Worm (Caenorhabditis elegans) whole organism, L1 larva: Measurements from ENCODE around the gene C10A4.2.

Experiments used
- C16A3.4 ChIP-seq: fragments of 150-350 bp; optimal IDR thresholded peaks from 2 replicates; lab custom pipeline; 2014; ENCODE audit warnings: missing biosample characterization, missing genetic modification characterization
- F16B12.6 ChIP-seq: fragments of 150-350 bp; optimal IDR thresholded peaks from 2 replicates; lab custom pipeline; 2014; ENCODE audit warnings: missing biosample characterization, missing genetic modification characterization
- Y116A8C.19 ChIP-seq: sonication (generic microtip); optimal IDR thresholded peaks from 2 replicates; lab custom pipeline; 2016; ENCODE audit warnings: missing compliant biosample characterization, missing genetic modification characterization, borderline replicate concordance
- aha-1 ChIP-seq: fragments of 150-350 bp; optimal IDR thresholded peaks from 2 replicates; lab custom pipeline; 2014; ENCODE audit warnings: missing biosample characterization, missing genetic modification characterization
- alr-1 ChIP-seq: fragments of 200-800 bp; sonication (Bioruptor generic); optimal IDR thresholded peaks from 2 replicates; lab custom pipeline; 2018; ENCODE audit warnings: borderline replicate concordance, mild to moderate bottlenecking, missing genetic modification characterization, missing compliant biosample characterization
- blmp-1 ChIP-seq: fragments of 150-350 bp; optimal IDR thresholded peaks from 2 replicates; lab custom pipeline; 2014; ENCODE audit warnings: missing biosample characterization, missing genetic modification characterization
- ceh-63 ChIP-seq: fragments of 200-800 bp; sonication (Bioruptor generic); optimal IDR thresholded peaks from 2 replicates; lab custom pipeline; 2018; ENCODE audit warnings: mild to moderate bottlenecking, missing genetic modification characterization, missing compliant biosample characterization
- ceh-82 ChIP-seq, 3 experiments: fragments of 150-350 bp in 1 of 3; sonication (generic microtip) in 2 of 3; optimal IDR thresholded peaks; 2 replicates each; lab custom pipeline; 2014 to 2017; ENCODE audit warnings: missing biosample characterization in 3 of 3, missing genetic modification characterization in 3 of 3
- ces-1 ChIP-seq: fragments of 150-350 bp; optimal IDR thresholded peaks from 2 replicates; lab custom pipeline; 2014; ENCODE audit warnings: missing biosample characterization, missing genetic modification reagents, missing genetic modification characterization
- dsc-1 ChIP-seq: sonication (generic microtip); optimal IDR thresholded peaks from 2 replicates; lab custom pipeline; 2016; ENCODE audit warnings: mild to moderate bottlenecking, missing genetic modification characterization, missing compliant biosample characterization
- efl-3 ChIP-seq: fragments of 200-800 bp; sonication (Bioruptor generic); optimal IDR thresholded peaks from 2 replicates; lab custom pipeline; 2018; ENCODE audit warnings: mild to moderate bottlenecking, missing genetic modification characterization, missing compliant biosample characterization
- egl-27 ChIP-seq, 2 experiments: fragments of 150-350 bp in 1 of 2; sonication (generic microtip); optimal IDR thresholded peaks; 3 replicates each; lab custom pipeline; 2017 to 2018; ENCODE audit warnings: missing biosample characterization in 2 of 2, missing genetic modification characterization in 2 of 2, missing genetic modification reagents in 2 of 2
- elt-3 ChIP-seq, 6 experiments: fragments of 150-350 bp in 1 of 6; sonication (generic microtip); optimal IDR thresholded peaks; 2 replicates each; lab custom pipeline; 2017 to 2018; ENCODE audit warnings: missing biosample characterization in 6 of 6, missing genetic modification characterization in 6 of 6, inconsistent platforms in 1 of 6
- fkh-4 ChIP-seq: sonication (generic microtip); optimal IDR thresholded peaks from 2 replicates; lab custom pipeline; 2016; ENCODE audit warnings: missing compliant biosample characterization, missing genetic modification characterization, borderline replicate concordance
- grh-1 ChIP-seq: fragments of 200-800 bp; sonication (Bioruptor generic); IDR thresholded peaks from 2 replicates; pipeline ENCODE4 v1.3.6; 2022; ENCODE audit warnings: missing genetic modification reagents, missing genetic modification characterization, missing compliant biosample characterization
- hlh-17 ChIP-seq: fragments of 200-800 bp; sonication (Bioruptor generic); optimal IDR thresholded peaks from 2 replicates; lab custom pipeline; 2018; ENCODE audit warnings: missing genetic modification characterization, mild to moderate bottlenecking, missing compliant biosample characterization, moderate library complexity, borderline replicate concordance
- hpl-2 ChIP-seq: fragments of 150-350 bp; optimal IDR thresholded peaks from 2 replicates; lab custom pipeline; 2014; ENCODE audit warnings: missing biosample characterization, missing genetic modification reagents, missing genetic modification characterization
- isw-1 ChIP-seq: fragments of 200-800 bp; sonication (Bioruptor generic); IDR thresholded peaks from 2 replicates; pipeline ENCODE4 v1.3.6; 2022; ENCODE audit warnings: missing genetic modification characterization, missing compliant biosample characterization
- jun-1 ChIP-seq: fragments of 150-350 bp; optimal IDR thresholded peaks from 2 replicates; lab custom pipeline; 2014; ENCODE audit warnings: missing biosample characterization, missing genetic modification reagents, missing genetic modification characterization
- lin-13 ChIP-seq: fragments of 150-350 bp; optimal IDR thresholded peaks from 2 replicates; lab custom pipeline; 2014; ENCODE audit warnings: missing biosample characterization, missing genetic modification reagents, missing genetic modification characterization
- lin-39 ChIP-seq: fragments of 150-350 bp; optimal IDR thresholded peaks from 2 replicates; lab custom pipeline; 2014; ENCODE audit warnings: missing biosample characterization, missing genetic modification reagents, missing genetic modification characterization
- lsy-2 ChIP-seq, 2 experiments: fragments of 150-350 bp; optimal IDR thresholded peaks; 2 replicates each; lab custom pipeline; 2014; ENCODE audit warnings: missing biosample characterization in 2 of 2, missing genetic modification characterization in 2 of 2
- mep-1 ChIP-seq: fragments of 150-350 bp; optimal IDR thresholded peaks from 2 replicates; lab custom pipeline; 2014; ENCODE audit warnings: missing biosample characterization, missing genetic modification characterization
- nhr-11 ChIP-seq: fragments of 150-350 bp; optimal IDR thresholded peaks from 2 replicates; lab custom pipeline; 2014; ENCODE audit warnings: missing biosample characterization, missing genetic modification characterization
- nhr-12 ChIP-seq: sonication (generic microtip); optimal IDR thresholded peaks from 2 replicates; lab custom pipeline; 2017; ENCODE audit warnings: missing biosample characterization, missing genetic modification characterization
- nhr-47 ChIP-seq: sonication (generic microtip); optimal IDR thresholded peaks from 2 replicates; lab custom pipeline; 2016; ENCODE audit warnings: mild to moderate bottlenecking, missing genetic modification characterization, moderate library complexity, missing compliant biosample characterization
- nhr-71 ChIP-seq: sonication (generic microtip); optimal IDR thresholded peaks from 2 replicates; lab custom pipeline; 2016; ENCODE audit warnings: mild to moderate bottlenecking, missing genetic modification characterization, moderate library complexity, missing compliant biosample characterization
- nhr-77 ChIP-seq: fragments of 150-350 bp; optimal IDR thresholded peaks from 2 replicates; lab custom pipeline; 2014; ENCODE audit warnings: missing biosample characterization, missing genetic modification characterization
- nhr-84 ChIP-seq: sonication (generic microtip); optimal IDR thresholded peaks from 2 replicates; lab custom pipeline; 2017; ENCODE audit warnings: missing biosample characterization, missing genetic modification characterization
- nhr-90 ChIP-seq: sonication (generic microtip); optimal IDR thresholded peaks from 2 replicates; lab custom pipeline; 2016; ENCODE audit warnings: mild to moderate bottlenecking, missing genetic modification characterization, missing compliant biosample characterization; ENCODE audit not compliant: poor library complexity
- pqm-1 ChIP-seq: sonication (generic microtip); optimal IDR thresholded peaks from 3 replicates; lab custom pipeline; 2017; ENCODE audit warnings: missing biosample characterization, missing genetic modification characterization
- rnt-1 ChIP-seq: sonication (generic microtip); optimal IDR thresholded peaks from 2 replicates; lab custom pipeline; 2016; ENCODE audit warnings: mild to moderate bottlenecking, missing genetic modification characterization, moderate library complexity, missing compliant biosample characterization
- snu-23 ChIP-seq: sonication (generic microtip); optimal IDR thresholded peaks from 2 replicates; lab custom pipeline; 2016; ENCODE audit warnings: missing genetic modification characterization, missing compliant biosample characterization
- sptf-1 ChIP-seq: fragments of 150-350 bp; optimal IDR thresholded peaks from 2 replicates; lab custom pipeline; 2014; ENCODE audit warnings: missing biosample characterization, missing genetic modification characterization
- tlp-1 ChIP-seq: fragments of 150-350 bp; optimal IDR thresholded peaks from 2 replicates; lab custom pipeline; 2014; ENCODE audit warnings: missing biosample characterization, missing genetic modification characterization
- unc-130 ChIP-seq: fragments of 150-350 bp; optimal IDR thresholded peaks from 2 replicates; lab custom pipeline; 2017; ENCODE audit warnings: missing biosample characterization, missing genetic modification characterization, inconsistent platforms
- xbp-1 ChIP-seq: sonication (generic microtip); optimal IDR thresholded peaks from 2 replicates; lab custom pipeline; 2016; ENCODE audit warnings: missing genetic modification characterization, missing compliant biosample characterization
- zip-4 ChIP-seq: fragments of 200-800 bp; sonication (Bioruptor generic); optimal IDR thresholded peaks from 2 replicates; lab custom pipeline; 2018; ENCODE audit warnings: mild to moderate bottlenecking, missing genetic modification characterization, moderate library complexity, missing compliant biosample characterization
- ztf-4 ChIP-seq: fragments of 150-350 bp; optimal IDR thresholded peaks from 2 replicates; lab custom pipeline; 2014; ENCODE audit warnings: missing biosample characterization, missing genetic modification characterization

Gene C10A4.2

DNA sequence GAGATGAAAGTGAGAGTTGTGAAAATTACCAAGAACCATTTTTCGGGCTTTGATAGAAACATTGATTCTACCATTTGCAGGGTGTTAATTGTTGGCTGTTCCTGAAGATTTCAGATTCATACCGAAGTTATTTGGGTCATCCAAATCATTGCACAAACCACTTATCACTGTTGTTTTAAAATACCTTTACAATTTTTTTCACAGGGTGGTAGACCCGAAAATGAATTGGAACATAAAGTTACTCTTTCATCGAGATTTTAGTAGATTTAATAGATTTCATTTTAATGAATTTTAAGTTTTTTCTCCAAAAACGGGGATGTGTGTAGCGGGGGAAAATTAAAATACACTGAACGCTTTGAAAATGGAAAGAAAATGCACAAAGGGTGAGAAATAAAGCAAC is 5.4 kb downstream of the C10A4.2 start, which contains the start of gene C10A4.7:
C10A4.7 (minus strand) TSS at position 101 of the 400 bp plus-strand sequence.
- TF ChIP-seq jun-1 = no peak
- no peak for TF ChIP-seq alr-1 (tag; lab: Kevin White, UChicago)
- no peak for TF ChIP-seq dsc-1 (tag; lab: Kevin White, UChicago)
- no peak for TF ChIP-seq nhr-84 (tag; lab: Kevin White, UChicago)
- TF ChIP-seq hlh-17 (GFP tag; lab: Kevin White, UChicago) = no peak

DNA sequence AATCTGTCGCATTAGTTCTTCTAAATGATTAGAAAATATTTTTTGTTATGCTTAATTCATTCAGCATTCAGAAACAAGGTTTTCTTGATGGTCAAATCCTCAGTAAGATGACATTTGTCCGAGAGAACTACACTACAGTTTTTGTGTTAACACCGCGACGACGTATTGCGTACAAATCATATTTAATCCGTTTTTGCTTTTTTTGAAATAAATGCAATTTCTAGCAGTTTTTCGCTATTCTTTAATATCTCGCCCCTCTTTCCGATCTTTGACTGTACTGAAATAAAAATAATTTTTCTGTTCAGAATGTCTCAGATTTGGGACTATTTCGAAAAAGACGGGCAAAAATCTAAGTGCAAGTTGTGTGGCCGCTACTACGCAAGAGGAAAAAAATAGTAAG is 6.0 kb downstream of the C10A4.2 start, which contains the start of gene C10A4.1:
C10A4.1 (plus strand) TSS at position 301 of the 400 bp plus-strand sequence.
- TF ChIP-seq aha-1 (tag; lab: Kevin White, UChicago) (no peak), sptf-1 (no peak), fkh-4 (tag; lab: Kevin White, UChicago) (no peak), elt-3 (tag; optimal IDR thresholded peaks at IDR 0.05; lab: Kevin White, UChicago) (no peak), nhr-77 (tag; lab: Kevin White, UChicago) (no peak), egl-27 (tag; optimal IDR thresholded peaks at IDR 0.05; lab: Kevin White, UChicago) (no peak), nhr-90 (tag; lab: Kevin White, UChicago) (no peak), ceh-63 (GFP tag; lab: Kevin White, UChicago) (no peak), ces-1 (GFP tag; lab: Kevin White, UChicago) (no peak), snu-23 (no peak), ceh-82 (tag; optimal IDR thresholded peaks at IDR 0.05; lab: Kevin White, UChicago) (no peak), lsy-2 (tag; optimal IDR thresholded peaks at IDR 0.05; lab: Kevin White, UChicago) (no peak), C16A3.4 (tag; lab: Kevin White, UChicago) (no peak), zip-4 (GFP tag; lab: Kevin White, UChicago) (no peak), ztf-4 (tag; lab: Kevin White, UChicago) (no peak), Y116A8C.19 (tag; lab: Kevin White, UChicago) (no peak), nhr-71 (no peak), grh-1 (GFP tag; lab: Robert Waterston, UW) (no peak), hpl-2 (GFP tag; lab: Kevin White, UChicago) (no peak), F16B12.6 (tag; lab: Kevin White, UChicago) (no peak)

ce11 chrX:7420571-7420970 is 10.5 kb downstream of the C10A4.2 start, which contains the start of gene C10A4.9:
C10A4.9 (plus strand) TSS chrX:7420871.
- TF ChIP-seq nhr-11 (tag; lab: Kevin White, UChicago) (no peak), blmp-1 (tag; lab: Kevin White, UChicago) (no peak), tlp-1 (tag; lab: Kevin White, UChicago) (no peak), pqm-1 (tag; lab: Kevin White, UChicago) (no peak), lin-39 (tag; lab: Kevin White, UChicago) (no peak), nhr-47 (tag; lab: Kevin White, UChicago) (no peak)

- TF ChIP-seq lin-13 (no peak), efl-3 (GFP tag; lab: Kevin White, UChicago) (no peak), F16B12.6 (tag; lab: Kevin White, UChicago) (no peak), mep-1 (tag; lab: Kevin White, UChicago) (no peak), Y116A8C.19 (tag; lab: Kevin White, UChicago) (no peak), pqm-1 (tag; lab: Kevin White, UChicago) (no peak), isw-1 (GFP tag; lab: Robert Waterston, UW) (no peak), dsc-1 (tag; lab: Kevin White, UChicago) (no peak), xbp-1 (tag; lab: Kevin White, UChicago) (no peak), rnt-1 (tag; lab: Kevin White, UChicago) (no peak), tlp-1 (tag; lab: Kevin White, UChicago) (no peak), nhr-12 (no peak), unc-130 (no peak), nhr-11 (tag; lab: Kevin White, UChicago) (no peak)
- TF ChIP-seq, all 84 proteins: peak for 0
Observed at ce11 chrX:7424813-7425212, 14.8 kb downstream of the C10A4.2 start, which contains the start of gene mnm-2. mnm-2 (minus strand) TSS chrX:7424913.
